Worm (Caenorhabditis elegans): ENCODE measurements around the gene F58A6.9.

F58A6.9 gene

DNA sequence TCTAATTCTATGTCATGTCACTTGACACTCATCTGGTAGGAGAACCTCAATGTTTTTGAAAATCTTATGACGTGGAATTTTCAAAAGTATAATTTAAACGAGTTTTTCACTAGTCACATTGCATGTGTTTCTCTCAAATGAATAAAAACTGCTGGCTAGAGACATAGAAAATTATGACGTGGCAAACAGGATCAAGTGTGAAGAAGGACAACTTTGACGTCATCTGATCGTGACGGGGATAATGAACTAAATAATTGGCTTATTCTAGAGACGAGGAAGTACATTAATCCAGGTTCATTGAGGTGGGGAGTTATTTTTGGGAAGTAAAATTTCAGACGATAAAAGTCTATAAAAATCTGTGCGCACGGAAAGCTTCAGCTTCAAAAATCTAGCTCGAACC, 24.5 kb upstream of the F58A6.9 start (continued):
- TF ChIP-seq efl-1 (optimal IDR thresholded peaks at IDR 0.05) (no peak), efl-1 (GFP tag; optimal IDR thresholded peaks at IDR 0.05 in 1 of 2) (no peak), fkh-10 (GFP tag; optimal IDR thresholded peaks at IDR 0.05) (no peak), lin-35 (GFP tag; optimal IDR thresholded peaks at IDR 0.05) (no peak), alr-1 (tag; optimal IDR thresholded peaks at IDR 0.05; ENCODE audit: borderline replicate concordance) (no peak), egl-27 (tag; optimal IDR thresholded peaks at IDR 0.05) (no peak), mep-1 (tag; optimal IDR thresholded peaks at IDR 0.05) (no peak), egl-13 (tag; optimal IDR thresholded peaks at IDR 0.05) (no peak), snpc-4 (tag; optimal IDR thresholded peaks at IDR 0.05) (no peak), zip-4 (GFP tag; optimal IDR thresholded peaks at IDR 0.05) (no peak), ztf-4 (tag; optimal IDR thresholded peaks at IDR 0.05) (peak; percentile 16), lir-3 (tag; optimal IDR thresholded peaks at IDR 0.05; ENCODE audit: poor library complexity) (no peak), F16B12.6 (tag; optimal IDR thresholded peaks at IDR 0.05) (no peak), aly-2 (tag; optimal IDR thresholded peaks at IDR 0.05) (no peak), nhr-47 (tag; optimal IDR thresholded peaks at IDR 0.05) (peak; percentile 22), ceh-90 (tag; optimal IDR thresholded peaks at IDR 0.05) (no peak), tbx-2 (tag; optimal IDR thresholded peaks at IDR 0.05) (no peak)

DNA sequence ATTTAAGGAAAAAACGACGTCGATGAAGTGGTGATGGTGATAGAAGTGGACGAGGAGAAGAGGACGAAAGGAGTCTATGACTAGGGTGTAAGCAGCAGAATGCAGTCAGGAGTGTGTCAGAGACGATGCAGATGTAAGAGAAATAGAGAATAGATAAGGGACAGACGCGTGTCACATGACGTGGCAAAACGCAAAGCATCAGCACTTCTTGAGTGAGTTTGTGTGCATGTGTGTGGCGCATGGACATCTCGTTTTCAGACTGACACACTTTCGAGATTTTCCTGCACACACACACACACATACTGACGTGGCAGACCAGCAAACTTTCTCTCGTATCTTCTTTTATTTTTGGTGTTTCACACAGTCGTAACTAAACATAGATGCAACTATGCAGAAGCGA, 23.8 kb upstream of the F58A6.9 start:
- TF ChIP-seq alr-1 (tag; optimal IDR thresholded peaks at IDR 0.05; ENCODE audit: borderline replicate concordance) (no peak), unc-62 (GFP tag; optimal IDR thresholded peaks at IDR 0.05) (no peak), nhr-237 (tag; optimal IDR thresholded peaks at IDR 0.05) (no peak), lin-35 (GFP tag; optimal IDR thresholded peaks at IDR 0.05) (peak; percentile 58 to 76), lir-3 (tag; optimal IDR thresholded peaks at IDR 0.05; ENCODE audit: poor library complexity) (peak; percentile 53), xbp-1 (tag; optimal IDR thresholded peaks at IDR 0.05) (peak; percentile 69), fkh-8 (tag; optimal IDR thresholded peaks at IDR 0.05) (peak; percentile 66), nhr-28 (tag; optimal IDR thresholded peaks at IDR 0.05) (no peak), ztf-4 (tag; optimal IDR thresholded peaks at IDR 0.05) (peak; percentile 71), elt-2 (tag; optimal IDR thresholded peaks at IDR 0.05) (peak; percentile 97), nhr-19 (GFP tag; conservative IDR thresholded peaks at IDR 0.05) (peak; percentile 63), sptf-1 (tag; optimal IDR thresholded peaks at IDR 0.05) (no peak), ztf-11 (tag; optimal IDR thresholded peaks at IDR 0.05) (no peak), swsn-7 (tag; optimal IDR thresholded peaks at IDR 0.05) (peak; percentile 57), ceh-8 (GFP tag; optimal IDR thresholded peaks at IDR 0.05) (no peak), ceh-63 (GFP tag; optimal IDR thresholded peaks at IDR 0.05) (no peak), unc-30 (tag; optimal IDR thresholded peaks at IDR 0.05) (no peak), sox-4 (tag; optimal IDR thresholded peaks at IDR 0.05) (no peak), tlp-1 (tag; optimal IDR thresholded peaks at IDR 0.05) (no peak), fkh-10 (GFP tag; optimal IDR thresholded peaks at IDR 0.05) (no peak), unc-130 (tag; optimal IDR thresholded peaks at IDR 0.05) (peak; percentile 33), egl-27 (tag; optimal IDR thresholded peaks at IDR 0.05) (no peak), nhr-85 (tag) (peak; percentile 85), mab-9 (GFP tag; IDR thresholded peaks at IDR 0.05) (no peak), snu-23 (GFP tag; optimal IDR thresholded peaks at IDR 0.05) (peak; percentile 74), lin-14 (GFP tag; optimal IDR thresholded peaks at IDR 0.05) (peak; percentile 82), skn-1 (tag; optimal IDR thresholded peaks at IDR 0.05) (no peak), elt-3 (tag; optimal IDR thresholded peaks at IDR 0.05) (peak in 2 of 6 experiments; percentile 6 to 20), ets-5 (GFP tag; IDR thresholded peaks at IDR 0.05) (no peak), mdl-1 (tag; optimal IDR thresholded peaks at IDR 0.05) (peak in 1 of 2 experiments; percentile 80), mep-1 (tag; optimal IDR thresholded peaks at IDR 0.05) (peak; percentile 77), nhr-20 (tag; optimal IDR thresholded peaks at IDR 0.05) (peak; percentile 80), dpl-1 (GFP tag; optimal IDR thresholded peaks at IDR 0.05) (peak in 2 of 3 experiments; percentile 5 to 35), nhr-90 (tag; optimal IDR thresholded peaks at IDR 0.05; ENCODE audit: poor library complexity) (peak; percentile 45), isw-1 (GFP tag; IDR thresholded peaks at IDR 0.05) (no peak), nhr-47 (tag; optimal IDR thresholded peaks at IDR 0.05) (peak; percentile 73), egl-13 (tag; optimal IDR thresholded peaks at IDR 0.05) (peak; percentile 41), unc-86 (tag; optimal IDR thresholded peaks at IDR 0.05) (no peak), snpc-4 (tag; optimal IDR thresholded peaks at IDR 0.05) (peak; percentile 30), fos-1 (tag; optimal IDR thresholded peaks at IDR 0.05) (no peak), tbx-2 (tag; optimal IDR thresholded peaks at IDR 0.05) (peak; percentile 30), efl-1 (optimal IDR thresholded peaks at IDR 0.05) (peak; percentile 43 to 46), efl-1 (GFP tag; optimal IDR thresholded peaks at IDR 0.05 in 1 of 2) (peak in 1 of 2 experiments; percentile 90), Y116A8C.19 (tag; optimal IDR thresholded peaks at IDR 0.05; ENCODE audit: borderline replicate concordance) (no peak), lin-15B (tag; optimal IDR thresholded peaks at IDR 0.05) (no peak)

Measured in whole organism, L1 larva.